Fruit fly (Drosophila melanogaster) whole organism, embryonic: ENCODE measurements around the gene CG32099.

Experiments
- C15 ChIP-seq: fragments of 200-800 bp; sonication (Bioruptor generic); IDR thresholded peaks from 3 replicates; pipeline ENCODE4 v1.3.6; 2022; ENCODE audit warnings: missing biosample characterization, missing genetic modification characterization
- CG11247 ChIP-seq: fragments of 200-800 bp; sonication (Bioruptor generic); IDR thresholded peaks from 2 replicates; pipeline ENCODE4 v1.3.6; 2022; ENCODE audit warnings: missing biosample characterization, missing genetic modification characterization
- CG11456 ChIP-seq: fragments of 200-800 bp; sonication (Bioruptor generic); IDR thresholded peaks from 3 replicates; pipeline ENCODE4 v1.3.6; 2022; ENCODE audit warnings: missing biosample characterization, missing genetic modification characterization
- CG12104 ChIP-seq: fragments of 200-800 bp; sonication (Bioruptor generic); optimal IDR thresholded peaks from 3 replicates; lab custom pipeline; 2016; ENCODE audit warnings: missing biosample characterization, missing genetic modification characterization
- CG12744 ChIP-seq: fragments of 200-800 bp; sonication (Bioruptor generic); optimal IDR thresholded peaks from 2 replicates; lab custom pipeline; 2016; ENCODE audit warnings: missing biosample characterization, missing genetic modification characterization
- CG12769 ChIP-seq: fragments of 200-800 bp; sonication (Bioruptor generic); optimal IDR thresholded peaks from 2 replicates; lab custom pipeline; 2019; ENCODE audit warnings: missing biosample characterization, mild to moderate bottlenecking, missing genetic modification characterization, moderate library complexity
- CG12942 ChIP-seq: fragments of 200-800 bp; sonication (Bioruptor generic); optimal IDR thresholded peaks from 3 replicates; lab custom pipeline; 2016; ENCODE audit warnings: missing biosample characterization, missing genetic modification characterization
- CG13296 ChIP-seq: fragments of 200-800 bp; sonication (Bioruptor generic); optimal IDR thresholded peaks from 3 replicates; lab custom pipeline; 2018; ENCODE audit warnings: missing biosample characterization, mild to moderate bottlenecking, missing genetic modification characterization
- CG13424 ChIP-seq: fragments of 200-800 bp; sonication (Bioruptor generic); optimal IDR thresholded peaks from 2 replicates; lab custom pipeline; 2019; ENCODE audit warnings: missing biosample characterization, mild to moderate bottlenecking, missing genetic modification characterization, moderate library complexity
- CG15601 ChIP-seq: fragments of 200-800 bp; sonication (Bioruptor generic); optimal IDR thresholded peaks from 3 replicates; lab custom pipeline; 2019; ENCODE audit warnings: missing biosample characterization, mild to moderate bottlenecking, missing genetic modification characterization, moderate library complexity
- CG17186 ChIP-seq: fragments of 200-800 bp; sonication (Bioruptor generic); optimal IDR thresholded peaks from 3 replicates; lab custom pipeline; 2017; ENCODE audit warnings: missing biosample characterization, missing genetic modification reagents, missing genetic modification characterization
- CG17361 ChIP-seq: fragments of 200-800 bp; sonication (Bioruptor generic); IDR thresholded peaks from 3 replicates; pipeline ENCODE4 v1.3.6; 2022; ENCODE audit warnings: missing biosample characterization, missing genetic modification characterization
- CG1792 ChIP-seq: fragments of 200-800 bp; sonication (Bioruptor generic); optimal IDR thresholded peaks from 2 replicates; lab custom pipeline; 2016; ENCODE audit warnings: missing biosample characterization, missing genetic modification characterization
- CG32532 ChIP-seq: fragments of 200-800 bp; sonication (Bioruptor generic); IDR thresholded peaks from 2 replicates; pipeline ENCODE4 v1.3.6; 2022; ENCODE audit warnings: missing biosample characterization, missing genetic modification characterization
- CG34376 ChIP-seq: fragments of 200-800 bp; sonication (Bioruptor generic); optimal IDR thresholded peaks from 2 replicates; lab custom pipeline; 2018; ENCODE audit warnings: missing biosample characterization, mild to moderate bottlenecking, missing genetic modification characterization
- CG34422 ChIP-seq: fragments of 200-800 bp; sonication (Bioruptor generic); IDR thresholded peaks from 3 replicates; pipeline ENCODE4 v1.3.6; 2022; ENCODE audit warnings: missing biosample characterization, missing genetic modification characterization
- CG3847 ChIP-seq: fragments of 200-800 bp; sonication (Bioruptor generic); IDR thresholded peaks from 2 replicates; pipeline ENCODE4 v1.3.6; 2022; ENCODE audit warnings: missing biosample characterization, missing genetic modification characterization
- CG4707 ChIP-seq: fragments of 200-800 bp; sonication (Bioruptor generic); optimal IDR thresholded peaks from 2 replicates; lab custom pipeline; 2018; ENCODE audit warnings: missing biosample characterization, mild to moderate bottlenecking, missing genetic modification characterization, moderate library complexity
- CG6254 ChIP-seq: fragments of 200-800 bp; sonication (Bioruptor generic); optimal IDR thresholded peaks from 3 replicates; lab custom pipeline; 2017; ENCODE audit warnings: mild to moderate bottlenecking, missing biosample characterization, missing genetic modification reagents, missing genetic modification characterization
- CG7357 ChIP-seq: fragments of 200-800 bp; sonication (Bioruptor generic); IDR thresholded peaks from 3 replicates; pipeline ENCODE4 v1.3.6; 2022; ENCODE audit warnings: missing biosample characterization, missing genetic modification characterization
- CG9609 ChIP-seq: fragments of 200-800 bp; sonication (Bioruptor generic); optimal IDR thresholded peaks from 3 replicates; lab custom pipeline; 2016; ENCODE audit warnings: missing biosample characterization, missing genetic modification characterization
- CG9727 ChIP-seq: fragments of 200-800 bp; sonication (Bioruptor generic); optimal IDR thresholded peaks from 3 replicates; lab custom pipeline; 2017; ENCODE audit warnings: missing biosample characterization, mild to moderate bottlenecking, missing genetic modification characterization
- CG9797 ChIP-seq: fragments of 200-800 bp; sonication (Bioruptor generic); optimal IDR thresholded peaks from 3 replicates; lab custom pipeline; 2018; ENCODE audit warnings: missing biosample characterization, mild to moderate bottlenecking, missing genetic modification characterization
- D19A ChIP-seq: fragments of 200-800 bp; optimal IDR thresholded peaks from 3 replicates; lab custom pipeline; 2019; ENCODE audit warnings: missing biosample characterization, mild to moderate bottlenecking, missing genetic modification characterization, moderate library complexity
- Dip3 ChIP-seq: fragments of 200-800 bp; sonication (Bioruptor generic); optimal IDR thresholded peaks from 3 replicates; lab custom pipeline; 2016; ENCODE audit warnings: missing biosample characterization, missing genetic modification characterization
- Gug ChIP-seq: fragments of 200-800 bp; sonication (Bioruptor generic); IDR thresholded peaks from 4 replicates; pipeline ENCODE4 v1.3.6; 2022; ENCODE audit warnings: missing biosample characterization, missing genetic modification characterization
- Lim3 ChIP-seq: fragments of 200-800 bp; sonication (Bioruptor generic); IDR thresholded peaks from 2 replicates; pipeline ENCODE4 v1.3.6; 2022; ENCODE audit warnings: missing biosample characterization, missing genetic modification characterization
- Neu2 ChIP-seq: fragments of 200-800 bp; sonication (Bioruptor generic); optimal IDR thresholded peaks from 3 replicates; lab custom pipeline; 2016; ENCODE audit warnings: missing biosample characterization, missing genetic modification characterization, borderline replicate concordance
- Oli ChIP-seq: fragments of 200-800 bp; sonication (Bioruptor generic); optimal IDR thresholded peaks from 2 replicates; lab custom pipeline; 2018; ENCODE audit warnings: missing biosample characterization, mild to moderate bottlenecking, missing genetic modification characterization, moderate library complexity
- Opbp ChIP-seq: fragments of 200-800 bp; sonication (Bioruptor generic); IDR thresholded peaks from 3 replicates; pipeline ENCODE4 v1.3.6; 2022; ENCODE audit warnings: missing biosample characterization, missing genetic modification characterization; ENCODE audit not compliant: partially characterized antibody
- abd-A ChIP-seq: fragments of 200-800 bp; sonication (Bioruptor generic); optimal IDR thresholded peaks from 3 replicates; lab custom pipeline; 2019; ENCODE audit warnings: missing biosample characterization, mild to moderate bottlenecking, missing genetic modification characterization, moderate library complexity
- aop ChIP-seq: fragments of 200-800 bp; sonication (Bioruptor generic); IDR thresholded peaks from 2 replicates; pipeline ENCODE4 v1.3.6; 2022; ENCODE audit warnings: missing biosample characterization, missing genetic modification characterization
- ase ChIP-seq: fragments of 200-800 bp; sonication (Bioruptor generic); IDR thresholded peaks from 3 replicates; pipeline ENCODE4 v1.3.6; 2022; ENCODE audit warnings: missing biosample characterization, missing genetic modification characterization
- cad ChIP-seq: fragments of >200 bp; optimal IDR thresholded peaks from 2 replicates; lab custom pipeline; 2017; ENCODE audit warnings: missing biosample characterization, missing genetic modification characterization
- dmrt11E ChIP-seq: fragments of 200-800 bp; sonication (Bioruptor generic); optimal IDR thresholded peaks from 3 replicates; lab custom pipeline; 2018; ENCODE audit warnings: missing biosample characterization, mild to moderate bottlenecking, missing genetic modification characterization, moderate library complexity
- emc ChIP-seq: fragments of 200-800 bp; sonication (Bioruptor generic); optimal IDR thresholded peaks from 2 replicates; lab custom pipeline; 2016; ENCODE audit warnings: missing biosample characterization, missing genetic modification characterization
- gro ChIP-seq: fragments of 200-800 bp; sonication (Bioruptor generic); optimal IDR thresholded peaks from 2 replicates; lab custom pipeline; 2016; ENCODE audit warnings: missing biosample characterization, missing genetic modification characterization
- hbn ChIP-seq: fragments of 200-800 bp; sonication (Bioruptor generic); IDR thresholded peaks from 2 replicates; pipeline ENCODE4 v1.3.6; 2022; ENCODE audit warnings: missing biosample characterization, missing genetic modification characterization; ENCODE audit not compliant: partially characterized antibody
- jumu ChIP-seq: fragments of 200-800 bp; sonication (Bioruptor generic); optimal IDR thresholded peaks from 3 replicates; lab custom pipeline; 2016; ENCODE audit warnings: missing biosample characterization, missing genetic modification characterization
- lab ChIP-seq: fragments of 200-800 bp; sonication (Bioruptor generic); optimal IDR thresholded peaks from 3 replicates; lab custom pipeline; 2017; ENCODE audit warnings: missing biosample characterization, missing genetic modification characterization, mild to moderate bottlenecking, moderate library complexity, missing genetic modification reagents
- maf-S ChIP-seq: fragments of 200-800 bp; sonication (Bioruptor generic); optimal IDR thresholded peaks from 2 replicates; lab custom pipeline; 2016; ENCODE audit warnings: missing biosample characterization, missing genetic modification characterization
- mld ChIP-seq: fragments of 200-800 bp; sonication (Bioruptor generic); IDR thresholded peaks from 3 replicates; pipeline ENCODE4 v1.3.6; 2022; ENCODE audit warnings: missing biosample characterization, missing genetic modification characterization; ENCODE audit not compliant: partially characterized antibody
- nerfin-2 ChIP-seq: fragments of 200-800 bp; sonication (Bioruptor generic); IDR thresholded peaks from 2 replicates; pipeline ENCODE4 v1.3.6; 2022; ENCODE audit warnings: missing biosample characterization, missing genetic modification characterization; ENCODE audit not compliant: partially characterized antibody
- prd ChIP-seq, 3 experiments: fragments of >200 bp in 2 of 3; fragments of 200-800 bp in 1 of 3; sonication (Bioruptor generic) in 1 of 3; optimal IDR thresholded peaks in 2 of 3; IDR thresholded peaks in 1 of 3; 2 replicates in 2 of 3; 3 replicates in 1 of 3; pipeline versions ENCODE4 v1.3.6 to Lab custom; 2017 to 2022; ENCODE audit warnings: missing biosample characterization in 1 of 3, missing genetic modification characterization in 1 of 3
- ranshi ChIP-seq: fragments of 200-800 bp; sonication (Bioruptor generic); IDR thresholded peaks from 2 replicates; pipeline ENCODE4 v1.3.6; 2022; ENCODE audit warnings: missing biosample characterization, missing genetic modification characterization
- sisA ChIP-seq: fragments of 200-800 bp; sonication (Bioruptor generic); IDR thresholded peaks from 2 replicates; pipeline ENCODE4 v1.3.6; 2022; ENCODE audit warnings: missing biosample characterization, missing genetic modification characterization
- so ChIP-seq: fragments of 200-800 bp; sonication (Bioruptor generic); IDR thresholded peaks from 3 replicates; pipeline ENCODE4 v1.3.6; 2022; ENCODE audit warnings: missing biosample characterization, missing genetic modification characterization
- stwl ChIP-seq: fragments of 200-800 bp; sonication (Bioruptor generic); optimal IDR thresholded peaks from 3 replicates; lab custom pipeline; 2018; ENCODE audit warnings: missing biosample characterization, mild to moderate bottlenecking, missing genetic modification characterization, moderate library complexity
- wor ChIP-seq: fragments of 200-800 bp; sonication (Bioruptor generic); IDR thresholded peaks from 2 replicates; pipeline ENCODE4 v1.3.6; 2022; ENCODE audit warnings: missing biosample characterization, missing genetic modification characterization
- z ChIP-seq: fragments of 200-800 bp; sonication (Bioruptor generic); IDR thresholded peaks from 3 replicates; pipeline ENCODE4 v1.3.6; 2022; ENCODE audit warnings: missing biosample characterization, missing genetic modification characterization

Gene CG32099

DNA sequence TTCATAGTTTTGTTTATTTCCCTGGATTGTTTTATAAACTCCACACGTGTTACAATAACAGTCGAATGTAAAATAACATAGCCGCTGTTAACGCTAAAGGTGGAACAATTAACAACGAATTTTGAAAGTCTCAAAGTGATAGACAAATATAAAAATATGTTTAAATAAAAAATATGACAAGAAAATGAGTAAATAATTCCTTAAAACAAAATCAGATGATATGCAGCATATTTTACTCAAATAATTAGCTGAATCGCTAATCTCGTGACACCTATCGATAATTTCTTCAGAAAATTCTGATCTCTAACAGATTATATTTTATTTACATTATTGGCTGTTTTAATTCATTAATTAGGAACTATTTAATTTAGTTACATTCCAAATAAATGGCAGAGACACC is 12.4 kb upstream of the CG32099 start, which contains the start of the genes CG5645 and Atg12 (continued):
- TF ChIP-seq CG11456 (GFP tag; lab: Robert Waterston, UW) (no peak), gro (no peak), CG12104 (GFP tag; lab: Kevin White, UChicago) (peak; percentile 39), cad (GFP tag; lab: Kevin White, UChicago) (no peak), aop (GFP tag; lab: Robert Waterston, UW) (no peak), CG34376 (GFP tag; lab: Kevin White, UChicago) (peak; percentile 57), CG6254 (GFP tag; lab: Kevin White, UChicago) (peak; percentile 17), CG4707 (no peak), Gug (0 out of 4 replicates have a peak, but pooled peaks have one; percentile 14), stwl (tag; lab: Kevin White, UChicago) (peak; percentile 56), CG9797 (GFP tag; lab: Kevin White, UChicago) (no peak), CG9609 (GFP tag; lab: Kevin White, UChicago) (no peak), CG13296 (GFP tag; lab: Kevin White, UChicago) (peak; percentile 84), dmrt11E (peak; percentile 40), maf-S (GFP tag; lab: Kevin White, UChicago) (peak; percentile 11), lab (GFP tag; lab: Kevin White, UChicago) (peak; percentile 28), D19A (tag; lab: Kevin White, UChicago) (peak; percentile 65), hbn (GFP tag; lab: Robert Waterston, UW) (peak; percentile 69), CG9727 (GFP tag; lab: Kevin White, UChicago) (peak; percentile 50), mld (no peak), CG1792 (GFP tag; lab: Kevin White, UChicago) (no peak), z (no peak), emc (GFP tag; lab: Kevin White, UChicago) (no peak), C15 (GFP tag; lab: Robert Waterston, UW) (no peak), Dip3 (GFP tag; lab: Kevin White, UChicago) (no peak), CG17361 (GFP tag; lab: Robert Waterston, UW) (peak; percentile 51; the same call in 2 of the 3 replicates), Lim3 (GFP tag; lab: Robert Waterston, UW) (no peak), nerfin-2 (GFP tag; lab: Robert Waterston, UW) (peak; percentile 56; the same call in 1 of the 2 replicates), abd-A (no peak), ranshi (GFP tag; lab: Robert Waterston, UW) (no peak), CG34422 (peak; percentile 56; the same call in 2 of the 3 replicates), CG15601 (peak; percentile 16), Oli (tag; lab: Kevin White, UChicago) (no peak), CG13424 (tag; lab: Kevin White, UChicago) (peak; percentile 74), CG3847 (no peak), CG12744 (no peak), CG12769 (tag; lab: Kevin White, UChicago) (no peak), Neu2 (GFP tag; lab: Kevin White, UChicago) (no peak), wor (GFP tag; lab: Robert Waterston, UW) (no peak), Opbp (peak; percentile 72; the same call in 2 of the 3 replicates), CG12942 (no peak), jumu (GFP tag; lab: Kevin White, UChicago) (no peak), CG7357 (no peak), prd (optimal IDR thresholded peaks at IDR 0.05; lab: Kevin White, UChicago) (no peak), prd (GFP tag; IDR thresholded peaks at IDR 0.05; lab: Robert Waterston, UW) (peak; percentile 69; the same call in 2 of the 3 replicates), CG11247 (GFP tag; lab: Robert Waterston, UW) (peak; percentile 65), sisA (GFP tag; lab: Robert Waterston, UW) (peak; percentile 41; the same call in 1 of the 2 replicates), CG32532 (GFP tag; lab: Robert Waterston, UW) (peak; percentile 74; the same call in 1 of the 2 replicates), ase (GFP tag; lab: Robert Waterston, UW) (peak; percentile 47; the same call in 2 of the 3 replicates), CG17186 (GFP tag; lab: Kevin White, UChicago) (peak; percentile 74), so (no peak)
